Worm (Caenorhabditis elegans) whole organism, L1 larva: Measurements from ENCODE around the gene slcr-46.1.
A peak's percentile ranks its signal among the peaks of the same experiment; 100 is the strongest.

ENCODE experiments used
- C16A3.4 ChIP-seq: fragments of 150-350 bp; optimal IDR thresholded peaks from 2 replicates; lab custom pipeline; 2014; ENCODE audit warnings: missing biosample characterization, missing genetic modification characterization
- Y116A8C.19 ChIP-seq: sonication (generic microtip); optimal IDR thresholded peaks from 2 replicates; lab custom pipeline; 2016; ENCODE audit warnings: missing compliant biosample characterization, missing genetic modification characterization, borderline replicate concordance
- aha-1 ChIP-seq: fragments of 150-350 bp; optimal IDR thresholded peaks from 2 replicates; lab custom pipeline; 2014; ENCODE audit warnings: missing biosample characterization, missing genetic modification characterization
- aly-2 ChIP-seq: fragments of 150-350 bp; optimal IDR thresholded peaks from 2 replicates; lab custom pipeline; 2014; ENCODE audit warnings: missing biosample characterization, missing genetic modification characterization
- ama-1 ChIP-seq: fragments of 150-350 bp; optimal IDR thresholded peaks from 2 replicates; lab custom pipeline; 2014
- blmp-1 ChIP-seq: fragments of 150-350 bp; optimal IDR thresholded peaks from 2 replicates; lab custom pipeline; 2014; ENCODE audit warnings: missing biosample characterization, missing genetic modification characterization
- ceh-88 ChIP-seq: fragments of 200-800 bp; sonication (Bioruptor generic); IDR thresholded peaks from 2 replicates; pipeline ENCODE4 v1.3.6; 2022; ENCODE audit warnings: missing genetic modification characterization, missing compliant biosample characterization
- ceh-90 ChIP-seq: sonication (generic microtip); optimal IDR thresholded peaks from 2 replicates; lab custom pipeline; 2016; ENCODE audit warnings: missing genetic modification characterization, missing compliant biosample characterization
- dpl-1 ChIP-seq, 3 experiments: fragments of 150-350 bp in 2 of 3; sonication (generic microtip) in 1 of 3; optimal IDR thresholded peaks; 2 replicates each; lab custom pipeline; 2014 to 2017; ENCODE audit warnings: missing biosample characterization in 3 of 3, missing genetic modification characterization in 3 of 3, missing genetic modification reagents in 3 of 3
- dsc-1 ChIP-seq: sonication (generic microtip); optimal IDR thresholded peaks from 2 replicates; lab custom pipeline; 2016; ENCODE audit warnings: mild to moderate bottlenecking, missing genetic modification characterization, missing compliant biosample characterization
- efl-1 ChIP-seq, 4 experiments: fragments of 150-350 bp; optimal IDR thresholded peaks in 3 of 4; peaks in 1 of 4; 1 replicate in 1 of 4; 2 replicates in 3 of 4; lab custom pipeline; 2014; ENCODE audit warnings: missing biosample characterization in 2 of 4, missing genetic modification characterization in 2 of 4, missing genetic modification reagents in 2 of 4
- elt-2 ChIP-seq: sonication (generic microtip); optimal IDR thresholded peaks from 2 replicates; lab custom pipeline; 2016; ENCODE audit warnings: missing genetic modification characterization, mild to moderate bottlenecking, inconsistent platforms, missing compliant biosample characterization, missing genetic modification reagents
- elt-3 ChIP-seq, 6 experiments: fragments of 150-350 bp in 1 of 6; sonication (generic microtip); optimal IDR thresholded peaks; 2 replicates each; lab custom pipeline; 2017 to 2018; ENCODE audit warnings: missing biosample characterization in 6 of 6, missing genetic modification characterization in 6 of 6, inconsistent platforms in 1 of 6
- fkh-10 ChIP-seq: sonication (generic microtip); optimal IDR thresholded peaks from 2 replicates; lab custom pipeline; 2017; ENCODE audit warnings: missing biosample characterization, missing genetic modification reagents, missing genetic modification characterization
- fkh-4 ChIP-seq: sonication (generic microtip); optimal IDR thresholded peaks from 2 replicates; lab custom pipeline; 2016; ENCODE audit warnings: missing compliant biosample characterization, missing genetic modification characterization, borderline replicate concordance
- fkh-8 ChIP-seq: sonication (generic microtip); optimal IDR thresholded peaks from 2 replicates; lab custom pipeline; 2016; ENCODE audit warnings: mild to moderate bottlenecking, missing genetic modification characterization, missing compliant biosample characterization
- grh-1 ChIP-seq: fragments of 200-800 bp; sonication (Bioruptor generic); IDR thresholded peaks from 2 replicates; pipeline ENCODE4 v1.3.6; 2022; ENCODE audit warnings: missing genetic modification reagents, missing genetic modification characterization, missing compliant biosample characterization
- hlh-17 ChIP-seq: fragments of 200-800 bp; sonication (Bioruptor generic); optimal IDR thresholded peaks from 2 replicates; lab custom pipeline; 2018; ENCODE audit warnings: missing genetic modification characterization, mild to moderate bottlenecking, missing compliant biosample characterization, moderate library complexity, borderline replicate concordance
- irx-1 ChIP-seq: sonication (generic microtip); optimal IDR thresholded peaks from 2 replicates; lab custom pipeline; 2016; ENCODE audit warnings: missing genetic modification characterization, missing compliant biosample characterization
- lin-13 ChIP-seq: fragments of 150-350 bp; optimal IDR thresholded peaks from 2 replicates; lab custom pipeline; 2014; ENCODE audit warnings: missing biosample characterization, missing genetic modification reagents, missing genetic modification characterization
- lin-15B ChIP-seq: fragments of 150-350 bp; sonication (generic microtip); optimal IDR thresholded peaks from 3 replicates; lab custom pipeline; 2014; ENCODE audit warnings: missing biosample characterization, missing genetic modification characterization
- mdl-1 ChIP-seq, 2 experiments: fragments of 150-350 bp; optimal IDR thresholded peaks; 2 replicates each; lab custom pipeline; 2014 to 2017; ENCODE audit warnings: missing biosample characterization in 2 of 2, missing genetic modification characterization in 2 of 2, inconsistent platforms in 1 of 2
- nhr-11 ChIP-seq: fragments of 150-350 bp; optimal IDR thresholded peaks from 2 replicates; lab custom pipeline; 2014; ENCODE audit warnings: missing biosample characterization, missing genetic modification characterization
- nhr-12 ChIP-seq: sonication (generic microtip); optimal IDR thresholded peaks from 2 replicates; lab custom pipeline; 2017; ENCODE audit warnings: missing biosample characterization, missing genetic modification characterization
- nhr-90 ChIP-seq: sonication (generic microtip); optimal IDR thresholded peaks from 2 replicates; lab custom pipeline; 2016; ENCODE audit warnings: mild to moderate bottlenecking, missing genetic modification characterization, missing compliant biosample characterization; ENCODE audit not compliant: poor library complexity
- pag-3 ChIP-seq: sonication (generic microtip); optimal IDR thresholded peaks from 2 replicates; lab custom pipeline; 2017; ENCODE audit warnings: missing genetic modification characterization, mild to moderate bottlenecking, missing compliant biosample characterization, antibody characterized with exemption, borderline replicate concordance; ENCODE audit not compliant: insufficient read depth
- pax-3 ChIP-seq: fragments of 200-800 bp; sonication (Bioruptor generic); optimal IDR thresholded peaks from 2 replicates; lab custom pipeline; 2018; ENCODE audit warnings: mild to moderate bottlenecking, missing genetic modification characterization, moderate library complexity, missing compliant biosample characterization
- pqm-1 ChIP-seq: sonication (generic microtip); optimal IDR thresholded peaks from 3 replicates; lab custom pipeline; 2017; ENCODE audit warnings: missing biosample characterization, missing genetic modification characterization
- snpc-4 ChIP-seq: fragments of 150-350 bp; optimal IDR thresholded peaks from 2 replicates; lab custom pipeline; 2014; ENCODE audit warnings: missing biosample characterization, missing genetic modification characterization
- snu-23 ChIP-seq: sonication (generic microtip); optimal IDR thresholded peaks from 2 replicates; lab custom pipeline; 2016; ENCODE audit warnings: missing genetic modification characterization, missing compliant biosample characterization
- sox-4 ChIP-seq: sonication (generic microtip); optimal IDR thresholded peaks from 2 replicates; lab custom pipeline; 2016; ENCODE audit warnings: missing genetic modification characterization, missing compliant biosample characterization
- sptf-1 ChIP-seq: fragments of 150-350 bp; optimal IDR thresholded peaks from 2 replicates; lab custom pipeline; 2014; ENCODE audit warnings: missing biosample characterization, missing genetic modification characterization
- tbx-2 ChIP-seq: sonication (generic microtip); optimal IDR thresholded peaks from 2 replicates; lab custom pipeline; 2016; ENCODE audit warnings: missing genetic modification characterization, missing compliant biosample characterization
- tlp-1 ChIP-seq: fragments of 150-350 bp; optimal IDR thresholded peaks from 2 replicates; lab custom pipeline; 2014; ENCODE audit warnings: missing biosample characterization, missing genetic modification characterization
- unc-62 ChIP-seq: fragments of 150-350 bp; optimal IDR thresholded peaks from 2 replicates; lab custom pipeline; 2014; ENCODE audit warnings: missing biosample characterization, missing genetic modification reagents, missing genetic modification characterization
- xbp-1 ChIP-seq: sonication (generic microtip); optimal IDR thresholded peaks from 2 replicates; lab custom pipeline; 2016; ENCODE audit warnings: missing genetic modification characterization, missing compliant biosample characterization
- zip-4 ChIP-seq: fragments of 200-800 bp; sonication (Bioruptor generic); optimal IDR thresholded peaks from 2 replicates; lab custom pipeline; 2018; ENCODE audit warnings: mild to moderate bottlenecking, missing genetic modification characterization, moderate library complexity, missing compliant biosample characterization

slcr-46.1 gene

ce11 chrX:4651428-4651827, 19.3 kb downstream of the slcr-46.1 start:
- TF ChIP-seq grh-1 (GFP tag; lab: Robert Waterston, UW) (no peak), snu-23 (no peak), fkh-10 (no peak), C16A3.4 (no peak), irx-1 (tag; lab: Kevin White, UChicago) (no peak), ceh-90 (tag; lab: Kevin White, UChicago) (no peak), lin-13 (GFP tag; lab: Kevin White, UChicago) (no peak), sox-4 (tag; lab: Kevin White, UChicago) (no peak), pqm-1 (no peak), sptf-1 (tag; lab: Kevin White, UChicago) (no peak), nhr-12 (no peak), tbx-2 (tag; lab: Kevin White, UChicago) (no peak), ama-1 (lab: Kevin White, UChicago) (no peak), dpl-1 (GFP tag; optimal IDR thresholded peaks at IDR 0.05; lab: Kevin White, UChicago) (no peak), nhr-90 (tag; lab: Kevin White, UChicago) (no peak)

- peak; percentile 51 for TF ChIP-seq fkh-4 (tag; lab: Kevin White, UChicago)
- TF ChIP-seq nhr-11 (tag; lab: Kevin White, UChicago): no peak
- no peak for TF ChIP-seq blmp-1 (tag; lab: Kevin White, UChicago)
- peak; percentile 93 for TF ChIP-seq dsc-1
- no peak for TF ChIP-seq pag-3 (tag; lab: Kevin White, UChicago)
- no peak for TF ChIP-seq elt-3 (tag; optimal IDR thresholded peaks at IDR 0.05; lab: Kevin White, UChicago)
Observed at ce11 chrX:4652950-4653349, 20.8 kb downstream of the slcr-46.1 start.

- TF ChIP-seq elt-2 (no peak), snpc-4 (no peak), Y116A8C.19 (no peak)
Observed at ce11 chrX:4654057-4654456, 21.9 kb downstream of the slcr-46.1 start, which contains the start of gene ceh-1. ceh-1 (minus strand) TSS chrX:4654157.

ce11 chrX:4657577-4657976, 25.4 kb downstream of the slcr-46.1 start:
- TF ChIP-seq tlp-1 (tag; lab: Kevin White, UChicago) (no peak), aha-1 (no peak), fkh-8 (tag; lab: Kevin White, UChicago) (no peak), unc-62 (GFP tag; lab: Kevin White, UChicago) (no peak), sox-4 (tag; lab: Kevin White, UChicago) (peak; percentile 19), zip-4 (GFP tag; lab: Kevin White, UChicago) (no peak), pax-3 (peak; percentile 52), elt-2 (no peak), dsc-1 (peak; percentile 83)

- no peak for TF ChIP-seq lin-15B
- no peak for TF ChIP-seq efl-1 (optimal IDR thresholded peaks at IDR 0.05; lab: Kevin White, UChicago)
- TF ChIP-seq efl-1 (GFP tag; optimal IDR thresholded peaks at IDR 0.05 in 1 of 2; lab: Kevin White, UChicago): peak in 1 of 2 experiments; percentile 92
Observed at ce11 chrX:4658303-4658702, 26.1 kb downstream of the slcr-46.1 start.

ce11 chrX:4658706-4659105, 26.5 kb downstream of the slcr-46.1 start:
- TF ChIP-seq zip-4 (GFP tag; lab: Kevin White, UChicago) (no peak), elt-2 (no peak), aly-2 (tag; lab: Kevin White, UChicago) (no peak), mdl-1 (tag; optimal IDR thresholded peaks at IDR 0.05; lab: Kevin White, UChicago) (no peak), hlh-17 (GFP tag; lab: Kevin White, UChicago) (no peak), pax-3 (no peak), lin-15B (no peak), ceh-88 (GFP tag; lab: Robert Waterston, UW) (no peak), xbp-1 (tag; lab: Kevin White, UChicago) (no peak)
- TF ChIP-seq, all 84 proteins: peak for 0
